Worm (Caenorhabditis elegans): Measurements from ENCODE around the gene Y44A6D.7.

ce11 chrV:20778257-20778697 lies 36.2 kb upstream of the Y44A6D.7 start:
- no peak for TF ChIP-seq unc-62 (GFP tag; optimal IDR thresholded peaks at IDR 0.05)
- peak; percentile 73 for TF ChIP-seq snpc-4 (tag; optimal IDR thresholded peaks at IDR 0.05)

All from whole organism, L1 larva.